Worm (Caenorhabditis elegans) whole organism, L3 larva: ENCODE results near the gene skn-1.

Experiments
- aly-2 ChIP-seq: fragments of 150-350 bp; optimal IDR thresholded peaks from 2 replicates; lab custom pipeline; 2014; ENCODE audit warnings: missing biosample characterization, missing genetic modification characterization
- ama-1 ChIP-seq: fragments of 150-350 bp; optimal IDR thresholded peaks from 2 replicates; lab custom pipeline; 2018
- ceh-28 ChIP-seq: fragments of 150-350 bp; optimal IDR thresholded peaks from 2 replicates; lab custom pipeline; 2014; ENCODE audit warnings: missing biosample characterization, missing genetic modification reagents, missing genetic modification characterization
- ceh-82 ChIP-seq: fragments of 150-350 bp; optimal IDR thresholded peaks from 2 replicates; lab custom pipeline; 2014; ENCODE audit warnings: missing biosample characterization, missing genetic modification characterization
- ceh-9 ChIP-seq: sonication (generic microtip); optimal IDR thresholded peaks from 2 replicates; lab custom pipeline; 2018; ENCODE audit warnings: missing biosample characterization, missing genetic modification characterization
- daf-12 ChIP-seq: fragments of 150-350 bp; optimal IDR thresholded peaks from 2 replicates; lab custom pipeline; 2014; ENCODE audit warnings: missing biosample characterization, missing genetic modification reagents, missing genetic modification characterization
- egl-27 ChIP-seq: sonication (generic microtip); optimal IDR thresholded peaks from 4 replicates; lab custom pipeline; 2017; ENCODE audit warnings: missing biosample characterization, missing genetic modification reagents, missing genetic modification characterization
- egl-5 ChIP-seq: fragments of 150-350 bp; optimal IDR thresholded peaks from 2 replicates; lab custom pipeline; 2017; ENCODE audit warnings: missing biosample characterization, missing genetic modification reagents, missing genetic modification characterization, inconsistent platforms
- elt-2 ChIP-seq: sonication (generic microtip); optimal IDR thresholded peaks from 2 replicates; lab custom pipeline; 2016; ENCODE audit warnings: missing genetic modification reagents, mild to moderate bottlenecking, missing genetic modification characterization, missing compliant biosample characterization
- elt-3 ChIP-seq, 3 experiments: fragments of 150-350 bp in 1 of 3; sonication (generic microtip) in 2 of 3; optimal IDR thresholded peaks; 2 replicates in 2 of 3; 4 replicates in 1 of 3; lab custom pipeline; 2014 to 2017; ENCODE audit warnings: missing biosample characterization in 3 of 3, missing genetic modification characterization in 3 of 3
- eor-1 ChIP-seq, 2 experiments: fragments of 150-350 bp; optimal IDR thresholded peaks; 2 replicates each; lab custom pipeline; 2014 to 2018; ENCODE audit warnings: missing biosample characterization in 2 of 2, missing genetic modification characterization in 2 of 2
- fkh-2 ChIP-seq: fragments of 150-350 bp; optimal IDR thresholded peaks from 2 replicates; lab custom pipeline; 2014; ENCODE audit warnings: missing biosample characterization, missing genetic modification reagents, missing genetic modification characterization
- fos-1 ChIP-seq: fragments of 150-350 bp; optimal IDR thresholded peaks from 2 replicates; lab custom pipeline; 2014; ENCODE audit warnings: missing biosample characterization, missing genetic modification characterization
- hmg-11 ChIP-seq: sonication (generic microtip); optimal IDR thresholded peaks from 2 replicates; lab custom pipeline; 2016; ENCODE audit warnings: missing genetic modification characterization, missing compliant biosample characterization
- jun-1 ChIP-seq: fragments of 150-350 bp; optimal IDR thresholded peaks from 2 replicates; lab custom pipeline; 2014; ENCODE audit warnings: missing biosample characterization, missing genetic modification reagents, missing genetic modification characterization
- lin-15B ChIP-seq: fragments of 150-350 bp; optimal IDR thresholded peaks from 2 replicates; lab custom pipeline; 2014; ENCODE audit warnings: missing biosample characterization, missing genetic modification characterization
- lin-39 ChIP-seq: fragments of 150-350 bp; optimal IDR thresholded peaks from 2 replicates; lab custom pipeline; 2018; ENCODE audit warnings: missing biosample characterization, missing genetic modification reagents, missing genetic modification characterization
- lsy-12 ChIP-seq: sonication (generic microtip); optimal IDR thresholded peaks from 2 replicates; lab custom pipeline; 2016; ENCODE audit warnings: mild to moderate bottlenecking, missing genetic modification characterization, missing compliant biosample characterization
- mdl-1 ChIP-seq: fragments of 150-350 bp; optimal IDR thresholded peaks from 2 replicates; lab custom pipeline; 2014; ENCODE audit warnings: missing biosample characterization, missing genetic modification characterization
- mml-1 ChIP-seq: fragments of 150-350 bp; sonication (generic microtip); optimal IDR thresholded peaks from 3 replicates; lab custom pipeline; 2014; ENCODE audit warnings: missing biosample characterization, missing genetic modification characterization
- nfya-1 ChIP-seq: sonication (generic microtip); optimal IDR thresholded peaks from 2 replicates; lab custom pipeline; 2017; ENCODE audit warnings: missing genetic modification characterization, mild to moderate bottlenecking, missing compliant biosample characterization, antibody characterized with exemption, moderate library complexity; ENCODE audit not compliant: insufficient read depth
- nhr-11 ChIP-seq: fragments of 150-350 bp; optimal IDR thresholded peaks from 2 replicates; lab custom pipeline; 2014; ENCODE audit warnings: missing biosample characterization, missing genetic modification characterization
- nhr-12 ChIP-seq: fragments of 150-350 bp; optimal IDR thresholded peaks from 2 replicates; lab custom pipeline; 2014; ENCODE audit warnings: missing biosample characterization, missing genetic modification characterization
- nhr-23 ChIP-seq: fragments of 150-350 bp; optimal IDR thresholded peaks from 2 replicates; lab custom pipeline; 2014; ENCODE audit warnings: missing biosample characterization, missing genetic modification reagents, missing genetic modification characterization
- nhr-237 ChIP-seq: fragments of 150-350 bp; optimal IDR thresholded peaks from 2 replicates; lab custom pipeline; 2014; ENCODE audit warnings: missing biosample characterization, missing genetic modification characterization
- nhr-25 ChIP-seq: sonication (generic microtip); optimal IDR thresholded peaks from 2 replicates; lab custom pipeline; 2017; ENCODE audit warnings: missing biosample characterization, missing genetic modification characterization
- nhr-28 ChIP-seq: fragments of 150-350 bp; optimal IDR thresholded peaks from 2 replicates; lab custom pipeline; 2014; ENCODE audit warnings: missing biosample characterization, missing genetic modification characterization
- nhr-43 ChIP-seq: sonication (generic microtip); optimal IDR thresholded peaks from 2 replicates; lab custom pipeline; 2016; ENCODE audit warnings: mild to moderate bottlenecking, missing genetic modification characterization, missing compliant biosample characterization; ENCODE audit not compliant: poor library complexity, severe bottlenecking
- nhr-67 ChIP-seq: fragments of 150-350 bp; optimal IDR thresholded peaks from 2 replicates; lab custom pipeline; 2014; ENCODE audit warnings: missing biosample characterization, missing genetic modification characterization
- nhr-76 ChIP-seq: fragments of 150-350 bp; sonication (generic microtip); optimal IDR thresholded peaks from 5 replicates; lab custom pipeline; 2014; ENCODE audit warnings: missing biosample characterization, missing genetic modification characterization
- nhr-77 ChIP-seq: fragments of 150-350 bp; optimal IDR thresholded peaks from 2 replicates; lab custom pipeline; 2014; ENCODE audit warnings: missing biosample characterization, missing genetic modification characterization
- pha-4 ChIP-seq: fragments of 150-350 bp; optimal IDR thresholded peaks from 2 replicates; lab custom pipeline; 2014; ENCODE audit warnings: missing biosample characterization, missing genetic modification reagents, missing genetic modification characterization
- pqm-1 ChIP-seq: fragments of 150-350 bp; optimal IDR thresholded peaks from 2 replicates; lab custom pipeline; 2017; ENCODE audit warnings: missing biosample characterization, missing genetic modification characterization, inconsistent platforms
- sea-2 ChIP-seq: fragments of 150-350 bp; sonication (generic microtip); optimal IDR thresholded peaks from 4 replicates; lab custom pipeline; 2014; ENCODE audit warnings: missing biosample characterization, missing genetic modification reagents, missing genetic modification characterization
- snpc-4 ChIP-seq: fragments of 150-350 bp; optimal IDR thresholded peaks from 2 replicates; lab custom pipeline; 2014; ENCODE audit warnings: missing biosample characterization, missing genetic modification characterization
- tbx-2 ChIP-seq: sonication (generic microtip); optimal IDR thresholded peaks from 2 replicates; lab custom pipeline; 2016; ENCODE audit warnings: mild to moderate bottlenecking, missing genetic modification characterization, missing compliant biosample characterization
- unc-39 ChIP-seq: sonication (generic microtip); optimal IDR thresholded peaks from 4 replicates; lab custom pipeline; 2017; ENCODE audit warnings: missing biosample characterization, missing genetic modification characterization
- unc-62 ChIP-seq: fragments of 150-350 bp; sonication (generic microtip); optimal IDR thresholded peaks from 4 replicates; lab custom pipeline; 2014; ENCODE audit warnings: missing biosample characterization, missing genetic modification reagents, missing genetic modification characterization
- ztf-4 ChIP-seq: fragments of 150-350 bp; optimal IDR thresholded peaks from 2 replicates; lab custom pipeline; 2014; ENCODE audit warnings: missing biosample characterization, missing genetic modification characterization

The skn-1 gene

DNA sequence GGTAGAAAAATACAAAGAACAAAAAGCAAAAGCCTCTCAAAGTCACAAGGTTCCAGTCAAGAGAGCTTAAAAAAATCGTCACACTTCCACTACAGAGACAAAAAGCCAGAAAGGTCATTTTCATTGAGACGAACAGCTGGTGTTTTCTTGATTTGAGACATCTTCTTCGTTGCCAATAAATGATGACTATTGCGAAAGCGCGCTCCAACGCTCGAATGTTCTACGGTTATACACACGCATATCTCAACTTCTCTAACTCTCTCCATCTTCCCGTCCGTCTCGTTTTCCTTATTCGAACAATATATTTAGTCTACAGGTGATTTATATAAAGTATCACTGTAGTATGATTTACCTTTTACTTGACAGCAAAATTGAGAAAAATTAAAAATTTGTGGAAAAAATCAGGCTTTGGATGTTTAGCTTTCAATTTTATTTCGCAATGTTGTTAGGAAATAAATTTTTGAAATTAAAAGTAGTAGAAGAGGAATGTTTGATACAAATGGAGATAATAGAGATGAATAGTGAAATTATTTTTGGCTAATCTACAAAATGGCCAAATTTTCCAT is 5.3 kb upstream of the skn-1 start:
- TF ChIP-seq ztf-4 (tag; lab: Kevin White, UChicago), result peak; percentile 27
- no peak for TF ChIP-seq sea-2 (GFP tag; lab: Kevin White, UChicago)
- no peak for TF ChIP-seq aly-2 (tag; lab: Kevin White, UChicago)
- TF ChIP-seq nfya-1 (tag; lab: Kevin White, UChicago), result peak; percentile 69
- TF ChIP-seq ceh-28 (tag; lab: Kevin White, UChicago), result no peak
- no peak for TF ChIP-seq nhr-12 (tag; lab: Kevin White, UChicago)
- TF ChIP-seq mdl-1, result no peak
- TF ChIP-seq nhr-25 (tag; lab: Kevin White, UChicago), result peak; percentile 92
- TF ChIP-seq egl-5 (tag; lab: Kevin White, UChicago), result peak; percentile 54
- TF ChIP-seq egl-27 (tag; lab: Kevin White, UChicago), result no peak
- TF ChIP-seq pha-4, result peak; percentile 11
- no peak for TF ChIP-seq nhr-67 (tag; lab: Kevin White, UChicago)
- TF ChIP-seq mml-1 (tag; lab: Kevin White, UChicago), result no peak
- TF ChIP-seq hmg-11 (tag; lab: Kevin White, UChicago), result peak; percentile 34
- TF ChIP-seq ceh-9 (tag; lab: Kevin White, UChicago), result no peak
- peak; percentile 7 for TF ChIP-seq snpc-4 (tag; lab: Kevin White, UChicago)
- peak; percentile 45 for TF ChIP-seq nhr-43 (tag; lab: Kevin White, UChicago)
- TF ChIP-seq unc-62 (GFP tag; lab: Kevin White, UChicago), result no peak
- TF ChIP-seq nhr-76, result no peak
- no peak for TF ChIP-seq nhr-237 (tag; lab: Kevin White, UChicago)
- TF ChIP-seq jun-1 (tag; lab: Kevin White, UChicago), result peak; percentile 31
- TF ChIP-seq daf-12, result no peak
- peak; percentile 83 for TF ChIP-seq ama-1 (lab: Kevin White, UChicago)
- TF ChIP-seq nhr-23 (tag; lab: Kevin White, UChicago), result peak; percentile 24
- peak; percentile 42 for TF ChIP-seq lin-15B
- TF ChIP-seq elt-2, result peak; percentile 35
- TF ChIP-seq lin-39 (tag; lab: Kevin White, UChicago), result peak; percentile 70
- TF ChIP-seq fkh-2 (tag; lab: Kevin White, UChicago), result no peak

ce11 chrIV:5664375-5665004 is 4.3 kb upstream of the skn-1 start, which contains the start of gene bec-1:
TSS of gene bec-1 (minus strand) at chrIV:5664425.
- no peak for TF ChIP-seq unc-39 (tag; lab: Kevin White, UChicago)
- peak; percentile 11 for TF ChIP-seq pqm-1
- no peak for TF ChIP-seq elt-3 (tag; optimal IDR thresholded peaks at IDR 0.05; lab: Kevin White, UChicago)
- TF ChIP-seq fos-1 (tag; lab: Kevin White, UChicago), result no peak
- TF ChIP-seq nhr-25 (tag; lab: Kevin White, UChicago), result peak; percentile 5
- peak; percentile 43 for TF ChIP-seq elt-2
- TF ChIP-seq nhr-43 (tag; lab: Kevin White, UChicago), result no peak
- no peak for TF ChIP-seq lsy-12 (tag; lab: Kevin White, UChicago)
- no peak for TF ChIP-seq egl-27 (tag; lab: Kevin White, UChicago)
- no peak for TF ChIP-seq nhr-23 (tag; lab: Kevin White, UChicago)
- TF ChIP-seq ceh-82, result no peak
- TF ChIP-seq tbx-2 (tag; lab: Kevin White, UChicago), result no peak
- TF ChIP-seq nhr-77 (tag; lab: Kevin White, UChicago), result no peak
- TF ChIP-seq nhr-11, result no peak
- peak; percentile 25 for TF ChIP-seq pha-4
- TF ChIP-seq ama-1 (lab: Kevin White, UChicago), result peak; percentile 65
- no peak for TF ChIP-seq eor-1 (tag; optimal IDR thresholded peaks at IDR 0.05; lab: Kevin White, UChicago)
- TF ChIP-seq lin-39 (tag; lab: Kevin White, UChicago), result no peak
- TF ChIP-seq, all 47 proteins: peak for 5

DNA sequence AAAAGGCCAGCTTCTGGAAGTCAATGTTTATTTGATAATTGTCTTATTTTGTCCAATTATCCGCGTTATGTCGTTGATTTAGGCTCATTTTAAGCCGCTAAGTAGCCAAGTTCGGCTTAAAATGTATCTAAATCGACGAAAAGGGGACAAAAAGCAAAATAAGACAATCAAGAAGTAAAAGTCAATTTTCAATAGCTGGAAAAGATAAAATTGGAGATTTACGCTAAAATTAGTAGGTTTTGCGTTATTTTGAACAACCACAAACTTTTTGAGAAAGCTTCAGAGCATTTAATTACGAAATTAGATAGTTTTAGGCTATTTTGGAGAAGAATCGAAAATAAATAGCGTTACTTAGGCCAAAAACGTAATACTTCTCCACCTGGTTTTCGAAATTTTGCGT is 2.7 kb upstream of the skn-1 start:
- TF ChIP-seq nhr-28 (tag; lab: Kevin White, UChicago) (no peak), jun-1 (tag; lab: Kevin White, UChicago) (no peak), fos-1 (tag; lab: Kevin White, UChicago) (no peak)
